Fruit fly (Drosophila melanogaster) whole organism, pupa: Measurements from ENCODE around the gene hiw.

Source experiments
- CG10348 ChIP-seq: fragments of 200-800 bp; sonication (Bioruptor generic); IDR thresholded peaks from 2 replicates; pipeline ENCODE4 v1.3.6; 2022; ENCODE audit warnings: missing biosample characterization, missing genetic modification characterization
- CG12605 ChIP-seq: fragments of 200-800 bp; sonication (Bioruptor generic); IDR thresholded peaks from 2 replicates; pipeline ENCODE4 v1.3.6; 2022; ENCODE audit warnings: missing biosample characterization, missing genetic modification characterization
- CG14655 ChIP-seq: fragments of 200-800 bp; sonication (Bioruptor generic); optimal IDR thresholded peaks from 3 replicates; lab custom pipeline; 2017; ENCODE audit warnings: mild to moderate bottlenecking, missing biosample characterization, missing genetic modification reagents, missing genetic modification characterization
- CG15710 ChIP-seq: fragments of 200-800 bp; sonication (Bioruptor generic); optimal IDR thresholded peaks from 2 replicates; lab custom pipeline; 2018; ENCODE audit warnings: missing biosample characterization, mild to moderate bottlenecking, missing genetic modification characterization, moderate library complexity
- CG32121 ChIP-seq: fragments of 200-800 bp; sonication (Bioruptor generic); IDR thresholded peaks from 2 replicates; pipeline ENCODE4 v1.3.6; 2022; ENCODE audit warnings: missing biosample characterization, missing genetic modification characterization
- CG34367 ChIP-seq: fragments of 200-800 bp; sonication (Bioruptor generic); optimal IDR thresholded peaks from 2 replicates; lab custom pipeline; 2018; ENCODE audit warnings: missing biosample characterization, mild to moderate bottlenecking, missing genetic modification characterization
- CG8301 ChIP-seq: fragments of 200-800 bp; sonication (Bioruptor generic); optimal IDR thresholded peaks from 2 replicates; lab custom pipeline; 2018; ENCODE audit warnings: missing biosample characterization, mild to moderate bottlenecking, missing genetic modification characterization
- D1 ChIP-seq: fragments of 200-800 bp; sonication (Bioruptor generic); optimal IDR thresholded peaks from 2 replicates; lab custom pipeline; 2018; ENCODE audit warnings: missing biosample characterization, mild to moderate bottlenecking, missing genetic modification characterization, moderate library complexity
- EcR ChIP-seq: fragments of 200-800 bp; sonication (Bioruptor generic); optimal IDR thresholded peaks from 3 replicates; lab custom pipeline; 2019; ENCODE audit warnings: missing biosample characterization, missing genetic modification characterization, mild to moderate bottlenecking, moderate library complexity, missing genetic modification reagents
- Ets98B ChIP-seq: fragments of 200-800 bp; sonication (Bioruptor generic); IDR thresholded peaks from 2 replicates; pipeline ENCODE4 v1.3.6; 2022; ENCODE audit warnings: missing biosample characterization, missing genetic modification characterization
- Pif1B ChIP-seq: fragments of 200-800 bp; sonication (Bioruptor generic); optimal IDR thresholded peaks from 3 replicates; lab custom pipeline; 2016; ENCODE audit warnings: missing biosample characterization, missing genetic modification characterization
- Snoo ChIP-seq: fragments of 200-800 bp; sonication (Bioruptor generic); optimal IDR thresholded peaks from 3 replicates; lab custom pipeline; 2017; ENCODE audit warnings: missing biosample characterization, mild to moderate bottlenecking, missing genetic modification characterization, inconsistent platforms

DNA sequence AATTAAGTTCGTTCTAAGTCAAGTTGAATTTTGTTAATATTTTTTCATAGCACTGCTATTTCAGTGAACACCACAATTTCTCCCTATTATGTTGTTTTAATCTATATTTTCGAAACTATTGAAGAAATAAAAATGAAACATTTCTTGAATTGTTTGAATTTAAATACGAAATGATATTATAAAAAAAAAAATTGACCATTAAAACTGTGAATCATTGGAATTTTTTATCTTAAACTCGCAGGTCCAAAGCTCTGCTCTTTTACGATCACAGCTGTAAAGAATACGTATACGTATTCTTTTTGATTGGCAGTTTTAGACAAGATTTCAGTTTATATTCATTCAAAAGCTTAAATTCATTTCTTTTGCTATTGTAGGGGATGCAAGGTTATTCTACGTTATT lies 39.8 kb downstream of the hiw start:
- TF ChIP-seq CG34367 (tag; lab: Kevin White, UChicago) (no peak), CG15710 (no peak), Ets98B (GFP tag; lab: Robert Waterston, UW) (no peak), CG10348 (GFP tag; lab: Robert Waterston, UW) (no peak), EcR (GFP tag; lab: Kevin White, UChicago) (no peak), CG32121 (GFP tag; lab: Robert Waterston, UW) (no peak), CG12605 (GFP tag; lab: Robert Waterston, UW) (no peak), D1 (no peak), Snoo (no peak), CG8301 (no peak), CG14655 (GFP tag; lab: Kevin White, UChicago) (no peak), Pif1B (GFP tag; lab: Kevin White, UChicago) (no peak)
